Worm (Caenorhabditis elegans) whole organism, L3 larva: ENCODE data around the gene ucr-2.3.

Experiments used
- ama-1 ChIP-seq: fragments of 150-350 bp; optimal IDR thresholded peaks from 2 replicates; lab custom pipeline; 2018
- lin-39 ChIP-seq: fragments of 150-350 bp; optimal IDR thresholded peaks from 2 replicates; lab custom pipeline; 2018; ENCODE audit warnings: missing biosample characterization, missing genetic modification reagents, missing genetic modification characterization
- nhr-28 ChIP-seq: fragments of 150-350 bp; optimal IDR thresholded peaks from 2 replicates; lab custom pipeline; 2014; ENCODE audit warnings: missing biosample characterization, missing genetic modification characterization
- nhr-77 ChIP-seq: fragments of 150-350 bp; optimal IDR thresholded peaks from 2 replicates; lab custom pipeline; 2014; ENCODE audit warnings: missing biosample characterization, missing genetic modification characterization
- snpc-4 ChIP-seq: fragments of 150-350 bp; optimal IDR thresholded peaks from 2 replicates; lab custom pipeline; 2014; ENCODE audit warnings: missing biosample characterization, missing genetic modification characterization
- zag-1 ChIP-seq: fragments of 150-350 bp; optimal IDR thresholded peaks from 2 replicates; lab custom pipeline; 2014; ENCODE audit warnings: missing biosample characterization, missing genetic modification characterization

DNA sequence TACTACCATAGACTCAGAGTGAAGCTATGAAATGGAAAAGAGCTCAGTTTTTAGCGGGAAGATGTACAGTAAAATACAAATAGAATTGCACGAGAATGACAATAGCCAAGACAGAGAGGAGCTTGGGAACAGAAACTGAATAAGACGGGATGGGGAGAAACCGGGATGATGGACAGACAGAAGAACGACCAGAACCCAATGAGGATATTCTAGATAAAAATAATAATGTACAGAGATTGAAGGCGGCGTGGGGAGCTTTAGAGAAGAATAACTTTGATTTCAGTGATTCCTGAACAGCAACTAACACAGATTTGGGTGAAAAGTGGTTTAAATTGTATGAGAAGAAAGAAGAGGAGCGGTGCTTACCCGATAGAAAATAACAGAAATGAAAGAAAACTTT, 1.8 kb downstream of the ucr-2.3 start:
- TF ChIP-seq zag-1 (tag; lab: Kevin White, UChicago) (no peak), lin-39 (tag; lab: Kevin White, UChicago) (no peak), ama-1 (lab: Kevin White, UChicago) (no peak), nhr-28 (tag; lab: Kevin White, UChicago) (no peak), snpc-4 (tag; lab: Kevin White, UChicago) (no peak), nhr-77 (tag; lab: Kevin White, UChicago) (no peak)
